Worm (Caenorhabditis elegans) whole organism, mixed stage, embryonic: ENCODE results near the gene aex-4.
A peak's percentile ranks its signal among the peaks of the same experiment; 100 is the strongest.

Experiments used
- M03D4.4 ChIP-seq: sonication (generic microtip); optimal IDR thresholded peaks from 2 replicates; lab custom pipeline; 2017; ENCODE audit warnings: mild to moderate bottlenecking, missing genetic modification characterization, missing compliant biosample characterization
- bed-3 ChIP-seq: fragments of 200-800 bp; sonication (Bioruptor generic); optimal IDR thresholded peaks from 3 replicates; lab custom pipeline; 2018; ENCODE audit warnings: mild to moderate bottlenecking, missing genetic modification characterization, moderate library complexity, missing compliant biosample characterization
- blmp-1 ChIP-seq: fragments of 150-350 bp; optimal IDR thresholded peaks from 2 replicates; lab custom pipeline; 2014; ENCODE audit warnings: missing biosample characterization, missing genetic modification characterization
- ceh-39 ChIP-seq: fragments of 150-350 bp; optimal IDR thresholded peaks from 2 replicates; lab custom pipeline; 2014; ENCODE audit warnings: missing biosample characterization, missing genetic modification characterization
- ceh-43 ChIP-seq: fragments of 200-800 bp; sonication (Bioruptor generic); optimal IDR thresholded peaks from 2 replicates; lab custom pipeline; 2018; ENCODE audit warnings: mild to moderate bottlenecking, missing genetic modification characterization, moderate library complexity, missing compliant biosample characterization
- ceh-83 ChIP-seq: fragments of 200-800 bp; sonication (Bioruptor generic); optimal IDR thresholded peaks from 2 replicates; lab custom pipeline; 2018; ENCODE audit warnings: mild to moderate bottlenecking, missing genetic modification characterization, missing compliant biosample characterization
- ces-1 ChIP-seq: fragments of 150-350 bp; optimal IDR thresholded peaks from 2 replicates; lab custom pipeline; 2014; ENCODE audit warnings: missing biosample characterization, missing genetic modification reagents, missing genetic modification characterization
- cnd-1 ChIP-seq: fragments of 200-800 bp; sonication (Bioruptor generic); optimal IDR thresholded peaks from 2 replicates; lab custom pipeline; 2018; ENCODE audit warnings: mild to moderate bottlenecking, missing genetic modification characterization, missing compliant biosample characterization
- drap-1 ChIP-seq: fragments of 200-800 bp; sonication (Bioruptor generic); optimal IDR thresholded peaks from 3 replicates; lab custom pipeline; 2018; ENCODE audit warnings: mild to moderate bottlenecking, missing genetic modification characterization, missing compliant biosample characterization
- elt-1 ChIP-seq: sonication (generic microtip); optimal IDR thresholded peaks from 2 replicates; lab custom pipeline; 2017; ENCODE audit warnings: missing genetic modification characterization, mild to moderate bottlenecking, missing compliant biosample characterization, antibody characterized with exemption, moderate library complexity, borderline replicate concordance; ENCODE audit not compliant: insufficient read depth
- elt-3 ChIP-seq: fragments of 150-350 bp; optimal IDR thresholded peaks from 2 replicates; lab custom pipeline; 2014; ENCODE audit warnings: missing biosample characterization, missing genetic modification characterization
- flh-1 ChIP-seq: fragments of 200-800 bp; sonication (Bioruptor generic); optimal IDR thresholded peaks from 2 replicates; lab custom pipeline; 2018; ENCODE audit warnings: mild to moderate bottlenecking, missing genetic modification characterization, moderate library complexity, missing compliant biosample characterization
- hlh-1 ChIP-seq: fragments of 150-350 bp; optimal IDR thresholded peaks from 2 replicates; lab custom pipeline; 2014; ENCODE audit warnings: missing biosample characterization, missing genetic modification reagents, missing genetic modification characterization
- lin-13 ChIP-seq: fragments of 150-350 bp; optimal IDR thresholded peaks from 2 replicates; lab custom pipeline; 2014; ENCODE audit warnings: missing biosample characterization, missing genetic modification characterization
- lsy-2 ChIP-seq: fragments of 150-350 bp; optimal IDR thresholded peaks from 2 replicates; lab custom pipeline; 2014; ENCODE audit warnings: missing biosample characterization, missing genetic modification characterization
- mab-5 ChIP-seq: fragments of 150-350 bp; optimal IDR thresholded peaks from 2 replicates; lab custom pipeline; 2014; ENCODE audit warnings: missing biosample characterization, missing genetic modification characterization
- mep-1 ChIP-seq: fragments of 150-350 bp; optimal IDR thresholded peaks from 2 replicates; lab custom pipeline; 2017; ENCODE audit warnings: missing biosample characterization, missing genetic modification reagents, missing genetic modification characterization, inconsistent platforms
- nhr-12 ChIP-seq: fragments of 150-350 bp; optimal IDR thresholded peaks from 2 replicates; lab custom pipeline; 2014; ENCODE audit warnings: missing biosample characterization, missing genetic modification characterization
- nhr-2 ChIP-seq: fragments of 150-350 bp; optimal IDR thresholded peaks from 2 replicates; lab custom pipeline; 2014; ENCODE audit warnings: missing biosample characterization, missing genetic modification characterization
- nhr-237 ChIP-seq: fragments of 150-350 bp; optimal IDR thresholded peaks from 2 replicates; lab custom pipeline; 2014; ENCODE audit warnings: missing biosample characterization, missing genetic modification characterization
- nhr-28 ChIP-seq: fragments of 150-350 bp; optimal IDR thresholded peaks from 2 replicates; lab custom pipeline; 2014; ENCODE audit warnings: missing biosample characterization, missing genetic modification characterization
- nhr-76 ChIP-seq: sonication (generic microtip); optimal IDR thresholded peaks from 2 replicates; lab custom pipeline; 2017; ENCODE audit warnings: missing biosample characterization, missing genetic modification characterization
- snpc-4 ChIP-seq: fragments of 150-350 bp; optimal IDR thresholded peaks from 2 replicates; lab custom pipeline; 2014; ENCODE audit warnings: missing biosample characterization, missing genetic modification characterization
- sptf-1 ChIP-seq: sonication (generic microtip); optimal IDR thresholded peaks from 2 replicates; lab custom pipeline; 2017; ENCODE audit warnings: mild to moderate bottlenecking, missing genetic modification characterization, moderate library complexity, missing compliant biosample characterization
- tbx-8 ChIP-seq: fragments of 200-800 bp; sonication (Bioruptor generic); optimal IDR thresholded peaks from 2 replicates; lab custom pipeline; 2018; ENCODE audit warnings: mild to moderate bottlenecking, missing genetic modification characterization, moderate library complexity, missing compliant biosample characterization
- unc-120 ChIP-seq: sonication (generic microtip); optimal IDR thresholded peaks from 2 replicates; lab custom pipeline; 2017; ENCODE audit warnings: missing genetic modification characterization, missing compliant biosample characterization; ENCODE audit not compliant: poor library complexity, severe bottlenecking
- unc-39 ChIP-seq: fragments of 150-350 bp; optimal IDR thresholded peaks from 2 replicates; lab custom pipeline; 2014; ENCODE audit warnings: missing biosample characterization, missing genetic modification characterization
- unc-62 ChIP-seq: fragments of 150-350 bp; optimal IDR thresholded peaks from 2 replicates; lab custom pipeline; 2014; ENCODE audit warnings: missing biosample characterization, missing genetic modification reagents, missing genetic modification characterization
- zip-8 ChIP-seq: fragments of 150-350 bp; optimal IDR thresholded peaks from 2 replicates; lab custom pipeline; 2014; ENCODE audit warnings: missing biosample characterization, missing genetic modification characterization
- ztf-11 ChIP-seq: fragments of 150-350 bp; optimal IDR thresholded peaks from 2 replicates; lab custom pipeline; 2014; ENCODE audit warnings: missing biosample characterization, missing genetic modification characterization

The aex-4 gene

ce11 chrX:3727274-3727673 is 1.8 kb upstream of the aex-4 start, which contains the start of gene nlp-1:
TSS of gene nlp-1 (plus strand) at chrX:3727574.
- TF ChIP-seq nhr-76 (tag; lab: Kevin White, UChicago) (no peak), flh-1 (GFP tag; lab: Kevin White, UChicago) (no peak), lsy-2 (tag; lab: Kevin White, UChicago) (no peak), blmp-1 (no peak), mep-1 (tag; lab: Kevin White, UChicago) (no peak), nhr-12 (tag; lab: Kevin White, UChicago) (no peak), nhr-237 (tag; lab: Kevin White, UChicago) (no peak), nhr-2 (tag; lab: Kevin White, UChicago) (no peak), tbx-8 (no peak), mab-5 (tag; lab: Kevin White, UChicago) (no peak), unc-39 (tag; lab: Kevin White, UChicago) (no peak), cnd-1 (no peak), sptf-1 (tag; lab: Kevin White, UChicago) (no peak), drap-1 (GFP tag; lab: Kevin White, UChicago) (no peak), elt-1 (tag; lab: Kevin White, UChicago) (no peak), ces-1 (GFP tag; lab: Kevin White, UChicago) (no peak)

ce11 chrX:3733321-3733720 is 4.2 kb downstream of the aex-4 start:
- TF ChIP-seq hlh-1 (tag; lab: Kevin White, UChicago) = peak; percentile 73
- TF ChIP-seq unc-62 (GFP tag; lab: Kevin White, UChicago) = no peak
- TF ChIP-seq flh-1 (GFP tag; lab: Kevin White, UChicago) = no peak
- no peak for TF ChIP-seq tbx-8
- no peak for TF ChIP-seq blmp-1
- TF ChIP-seq ces-1 (GFP tag; lab: Kevin White, UChicago) = no peak
- TF ChIP-seq, all 35 proteins: peak for 1

- no peak for TF ChIP-seq ztf-11 (tag; lab: Kevin White, UChicago)
- TF ChIP-seq mab-5 (tag; lab: Kevin White, UChicago) = no peak
- no peak for TF ChIP-seq ceh-43 (GFP tag; lab: Kevin White, UChicago)
- no peak for TF ChIP-seq tbx-8
- no peak for TF ChIP-seq elt-3 (tag; lab: Kevin White, UChicago)
- TF ChIP-seq unc-120 = no peak
- peak; percentile 82 for TF ChIP-seq nhr-2 (tag; lab: Kevin White, UChicago)
- no peak for TF ChIP-seq bed-3 (GFP tag; lab: Kevin White, UChicago)
- no peak for TF ChIP-seq snpc-4
- TF ChIP-seq lin-13 (tag; lab: Kevin White, UChicago) = no peak
- no peak for TF ChIP-seq mep-1 (tag; lab: Kevin White, UChicago)
- TF ChIP-seq zip-8 (tag; lab: Kevin White, UChicago) = peak; percentile 86
- no peak for TF ChIP-seq nhr-28
- no peak for TF ChIP-seq cnd-1
These were observed 4.7 kb downstream of the aex-4 start, which contains the start of gene tag-18 for ce11 chrX:3733732-3734131. TSS of gene tag-18 (minus strand) at chrX:3734036.

ce11 chrX:3738617-3739016 is 9.5 kb downstream of the aex-4 start:
- TF ChIP-seq hlh-1 (tag; lab: Kevin White, UChicago) (peak; percentile 88), elt-3 (tag; lab: Kevin White, UChicago) (no peak), zip-8 (tag; lab: Kevin White, UChicago) (no peak), nhr-2 (tag; lab: Kevin White, UChicago) (peak; percentile 66), ceh-39 (tag; lab: Kevin White, UChicago) (no peak), unc-62 (GFP tag; lab: Kevin White, UChicago) (peak; percentile 85)

ce11 chrX:3742223-3742622 is 13.1 kb downstream of the aex-4 start, which contains the start of gene fkh-2:
TSS of gene fkh-2 (minus strand) at chrX:3742323.
- no peak for TF ChIP-seq ceh-83 (GFP tag; lab: Kevin White, UChicago)
- TF ChIP-seq, all 35 proteins: peak for 0

- TF ChIP-seq bed-3 (GFP tag; lab: Kevin White, UChicago) = no peak
- TF ChIP-seq ceh-83 (GFP tag; lab: Kevin White, UChicago) = no peak
- TF ChIP-seq unc-39 (tag; lab: Kevin White, UChicago) = no peak
- TF ChIP-seq M03D4.4 = no peak
- no peak for TF ChIP-seq drap-1 (GFP tag; lab: Kevin White, UChicago)
- no peak for TF ChIP-seq nhr-28
- TF ChIP-seq ztf-11 (tag; lab: Kevin White, UChicago) = no peak
- TF ChIP-seq zip-8 (tag; lab: Kevin White, UChicago) = no peak
- no peak for TF ChIP-seq mep-1 (tag; lab: Kevin White, UChicago)
- TF ChIP-seq elt-1 (tag; lab: Kevin White, UChicago) = no peak
- TF ChIP-seq blmp-1 = no peak
- no peak for TF ChIP-seq unc-62 (GFP tag; lab: Kevin White, UChicago)
- TF ChIP-seq ces-1 (GFP tag; lab: Kevin White, UChicago) = no peak
These were observed 14.1 kb downstream of the aex-4 start for ce11 chrX:3743190-3743589.
